Worm (Caenorhabditis elegans): ENCODE results near the gene C34E10.10.

Gene C34E10.10

DNA sequence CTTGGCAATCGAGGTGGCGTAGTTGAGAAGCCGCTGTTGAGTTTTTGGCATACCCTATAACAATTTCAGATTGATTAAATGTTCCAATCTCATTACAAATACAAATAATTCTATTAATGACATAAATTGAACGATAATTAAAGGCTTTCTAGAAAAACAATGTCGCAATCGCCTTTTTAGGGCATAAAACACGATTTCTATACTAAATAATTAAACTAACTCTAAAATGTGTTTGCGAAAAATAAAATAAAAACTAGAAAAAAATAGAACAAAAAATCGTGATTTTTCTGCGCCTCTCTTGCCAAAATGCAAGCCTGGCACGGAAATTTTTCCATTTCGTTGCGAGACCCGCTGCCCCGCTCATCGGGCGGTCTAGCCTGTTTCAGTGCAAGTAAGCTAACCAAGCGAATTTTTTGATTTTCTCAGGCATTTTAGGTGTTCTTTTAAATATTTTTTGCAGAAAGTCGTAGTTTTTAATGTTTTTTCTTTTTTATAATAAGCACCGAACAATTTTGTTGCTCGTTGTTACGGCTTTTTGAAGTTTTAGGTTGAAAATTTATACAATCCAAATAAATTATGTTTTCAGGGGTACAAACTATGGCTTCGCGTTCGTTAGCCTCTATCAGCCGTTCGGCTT lies at the start of gene C34E10.10, which contains the start of the genes C34E10.12 and atp-2:
TSS of gene C34E10.10 (minus strand) at position 54 of the 637 bp plus-strand sequence.
TSS of gene C34E10.12 (minus strand) at position 51 of the 637 bp plus-strand sequence.
TSS of gene atp-2 (plus strand) at position 587 of the 637 bp plus-strand sequence.
- no peak for TF ChIP-seq unc-62 (GFP tag; optimal IDR thresholded peaks at IDR 0.05)

DNA sequence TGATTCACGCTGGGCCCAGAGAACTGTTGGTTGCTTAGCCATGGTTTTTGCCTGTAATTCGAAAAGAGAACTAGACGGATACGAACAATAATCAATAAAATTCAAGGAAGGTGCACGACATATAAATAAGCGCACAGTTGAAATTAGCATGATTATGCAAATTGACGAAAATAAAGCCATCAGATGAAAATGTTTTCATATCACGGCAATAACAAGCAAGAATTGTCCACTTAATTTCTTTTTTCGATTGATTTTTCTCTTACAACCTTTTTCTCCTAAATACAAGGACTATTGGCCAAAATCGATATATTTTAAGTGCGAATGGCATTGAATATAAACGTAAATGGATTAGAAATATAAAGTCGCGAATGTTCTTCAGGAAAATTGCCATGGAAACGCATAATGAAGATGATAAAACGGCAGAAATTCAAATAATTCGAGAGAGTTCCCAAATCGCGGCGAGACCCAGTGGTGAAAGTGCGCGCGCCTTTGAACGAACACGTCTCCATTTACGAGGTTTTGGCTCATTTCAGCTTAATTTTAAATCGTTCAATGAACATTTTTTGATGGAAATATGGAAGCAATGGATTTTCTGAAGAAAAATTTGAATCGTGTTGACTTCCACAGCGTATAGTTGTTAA lies 47.2 kb upstream of the C34E10.10 start, which contains the start of the genes daf-41 and toc-1:
TSS of gene daf-41 (minus strand) at position 51 of the 641 bp plus-strand sequence.
TSS of gene toc-1 (plus strand) at position 537 of the 641 bp plus-strand sequence.
- TF ChIP-seq unc-62 (GFP tag; optimal IDR thresholded peaks at IDR 0.05), result no peak

DNA sequence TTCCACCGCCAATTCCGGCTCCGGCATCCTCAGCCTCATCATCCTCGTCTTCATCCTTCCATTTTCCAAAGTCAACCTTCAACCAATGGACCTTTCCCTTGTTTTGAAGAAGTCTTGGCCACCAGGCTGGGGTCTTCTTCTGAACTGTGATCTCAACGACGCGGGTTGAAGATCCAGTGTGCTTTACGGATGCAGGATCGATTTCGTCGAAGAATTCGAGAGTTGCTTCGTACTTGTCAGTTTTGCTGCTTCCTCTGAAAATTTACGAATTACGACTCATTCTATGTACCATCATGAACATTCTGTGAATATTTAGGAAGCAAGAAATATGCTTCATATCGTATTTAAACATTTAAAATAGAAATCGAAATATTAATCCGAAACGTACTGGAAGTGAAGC lies 46.6 kb upstream of the C34E10.10 start:
- no peak for TF ChIP-seq unc-62 (GFP tag; optimal IDR thresholded peaks at IDR 0.05)

DNA sequence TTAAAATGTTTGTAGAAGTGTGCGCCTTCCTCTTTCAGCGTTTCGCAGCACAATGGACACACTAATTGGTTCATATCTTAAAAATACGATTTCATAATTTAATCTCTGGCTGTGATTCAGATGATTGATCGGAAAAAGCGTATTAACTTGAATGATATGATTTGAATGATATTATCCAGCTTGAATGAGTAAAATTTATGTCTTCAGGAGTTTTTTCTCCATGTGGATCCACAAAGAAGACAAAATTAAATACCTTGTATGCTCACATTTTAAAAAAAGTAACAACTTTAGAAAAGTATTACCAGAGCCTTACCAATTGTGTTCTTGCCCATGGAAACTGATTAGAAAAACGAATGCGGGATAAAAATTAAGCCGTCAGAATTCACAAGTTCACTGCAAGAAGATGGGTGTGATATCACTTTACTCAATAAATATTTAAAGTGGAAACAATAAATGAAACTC lies 45.7 kb upstream of the C34E10.10 start, which contains the start of gene ztf-8:
TSS of gene ztf-8 (minus strand) at position 76 of the 462 bp plus-strand sequence.
- no peak for TF ChIP-seq unc-62 (GFP tag; optimal IDR thresholded peaks at IDR 0.05)

DNA sequence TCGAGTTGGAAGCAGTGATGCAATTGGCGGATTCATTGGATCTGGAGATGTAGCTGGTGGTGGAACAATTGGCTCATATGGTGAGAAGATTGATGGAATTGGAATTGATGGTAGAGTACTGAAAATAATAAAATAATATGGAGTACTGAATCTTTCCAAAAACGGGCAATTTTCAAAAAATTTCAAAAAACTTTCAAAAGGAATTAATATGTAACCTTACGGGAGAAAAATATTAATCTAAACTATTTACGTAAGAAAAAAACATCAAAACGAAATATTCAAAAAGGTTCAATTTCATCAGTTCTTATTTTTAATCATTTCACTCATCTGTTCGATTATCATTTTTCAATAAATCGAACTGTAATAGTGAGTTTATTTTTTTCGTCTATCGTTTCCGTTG lies 42.1 kb upstream of the C34E10.10 start, which contains the start of gene ZC395.4:
TSS of gene ZC395.4 (plus strand) at position 301 of the 400 bp plus-strand sequence.
- TF ChIP-seq unc-62 (GFP tag; optimal IDR thresholded peaks at IDR 0.05), result no peak

DNA sequence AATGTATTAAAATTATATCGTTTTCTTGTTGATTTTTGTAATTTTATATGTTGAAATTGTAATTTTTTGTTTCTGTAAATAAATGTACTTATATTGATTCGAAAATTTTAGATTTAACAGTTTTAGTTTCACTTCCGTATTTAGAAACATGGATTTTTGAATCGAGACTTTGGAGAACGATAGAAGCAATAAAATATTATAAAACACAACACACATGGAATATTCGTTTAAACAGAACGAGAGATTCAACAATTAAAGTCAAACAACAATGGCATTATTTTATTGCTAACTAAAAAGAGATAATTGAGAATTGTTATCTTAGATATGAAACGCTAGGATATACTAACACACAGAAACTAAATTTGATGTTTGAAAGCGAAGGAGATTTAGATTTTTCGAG lies 40.8 kb upstream of the C34E10.10 start:
- TF ChIP-seq unc-62 (GFP tag; optimal IDR thresholded peaks at IDR 0.05), result no peak

DNA sequence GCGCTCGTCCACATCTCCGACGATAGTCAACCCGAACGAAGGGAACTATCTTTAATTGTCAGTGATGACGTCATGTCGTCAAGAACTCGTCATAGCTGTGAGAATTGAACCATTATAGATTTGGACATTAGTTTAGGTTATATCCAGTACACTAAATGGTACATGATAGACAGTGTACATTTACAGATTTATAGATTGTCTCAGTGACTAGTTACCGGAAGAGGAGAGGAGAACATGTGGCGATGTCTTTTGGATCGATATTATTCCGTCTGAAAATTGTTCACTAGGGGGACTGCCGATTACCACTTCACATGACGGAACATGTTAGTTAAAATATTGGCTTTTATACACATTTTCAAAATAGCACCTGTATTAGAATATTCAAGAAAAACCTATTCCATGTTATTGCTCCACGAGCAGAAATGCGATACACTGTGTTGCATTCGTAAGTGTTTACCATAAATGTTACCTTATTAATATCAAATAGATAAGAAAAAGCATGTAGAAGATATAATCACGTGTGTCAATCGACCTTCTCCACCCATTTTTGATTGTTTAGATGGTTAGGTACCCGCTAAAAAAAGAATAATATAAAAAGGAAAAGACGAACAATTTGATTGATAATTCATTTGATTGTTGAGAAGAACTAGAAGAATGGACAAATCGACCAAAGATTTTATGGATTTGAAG lies 39.7 kb upstream of the C34E10.10 start, which contains the start of gene ZC395.5:
TSS of gene ZC395.5 (plus strand) at position 632 of the 690 bp plus-strand sequence.
- no peak for TF ChIP-seq unc-62 (GFP tag; optimal IDR thresholded peaks at IDR 0.05)

DNA sequence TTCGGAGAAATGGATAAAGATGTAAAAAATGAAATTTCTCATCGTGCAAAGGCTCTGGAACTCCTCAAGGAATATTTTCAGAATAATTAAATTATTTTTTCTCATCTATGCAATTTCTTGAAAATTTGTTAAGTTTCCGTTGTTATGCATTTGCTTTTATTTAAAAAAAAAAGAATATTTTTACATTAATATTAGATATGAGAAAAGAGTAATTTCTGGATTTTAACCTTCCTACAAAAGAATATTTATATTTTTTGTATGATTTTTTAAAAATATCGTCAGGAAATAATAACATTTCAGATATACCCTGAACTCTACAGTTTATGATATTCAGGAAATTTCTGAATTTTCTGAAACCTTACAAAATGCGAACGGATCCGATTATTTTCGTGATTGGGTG lies 37.1 kb upstream of the C34E10.10 start, which contains the start of gene gro-1:
TSS of gene gro-1 (plus strand) at position 301 of the 400 bp plus-strand sequence.
- no peak for TF ChIP-seq unc-62 (GFP tag; optimal IDR thresholded peaks at IDR 0.05)

DNA sequence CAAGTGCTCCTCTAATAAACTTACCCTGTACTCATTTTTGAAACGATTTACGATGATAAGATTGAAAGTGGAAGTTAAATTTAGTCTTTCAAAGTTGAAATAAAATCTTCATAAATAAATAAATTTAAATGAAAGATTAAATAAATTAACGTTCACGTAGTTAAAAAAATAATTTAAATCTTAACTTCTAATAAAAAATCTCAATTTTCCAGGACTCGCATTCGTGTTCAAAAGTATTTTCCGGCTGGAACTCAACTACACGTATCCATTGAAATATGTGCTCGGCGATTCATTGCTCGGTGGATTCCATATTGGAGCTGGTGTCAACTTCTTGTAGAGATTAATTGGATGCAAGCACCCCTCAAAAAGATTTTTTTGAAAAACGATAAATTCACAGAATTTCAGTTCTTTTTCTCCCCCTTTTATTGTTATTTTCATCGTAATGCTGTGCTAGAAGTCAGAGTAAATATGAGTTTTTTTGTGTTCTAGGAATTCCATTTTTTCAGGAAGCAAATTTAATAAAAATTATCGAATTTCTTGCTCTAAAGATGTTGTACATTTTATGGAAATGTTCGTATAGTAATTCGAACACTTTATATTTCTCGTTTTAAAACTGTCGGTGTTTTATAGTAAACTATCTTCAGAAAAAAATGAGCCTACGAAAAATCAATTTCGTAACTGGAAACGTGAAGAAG lies 35.8 kb upstream of the C34E10.10 start, which contains the start of the genes C34E10.9 and hap-1:
TSS of gene C34E10.9 (minus strand) at position 101 of the 695 bp plus-strand sequence.
TSS of gene hap-1 (plus strand) at position 645 of the 695 bp plus-strand sequence.
- TF ChIP-seq unc-62 (GFP tag; optimal IDR thresholded peaks at IDR 0.05), result no peak

DNA sequence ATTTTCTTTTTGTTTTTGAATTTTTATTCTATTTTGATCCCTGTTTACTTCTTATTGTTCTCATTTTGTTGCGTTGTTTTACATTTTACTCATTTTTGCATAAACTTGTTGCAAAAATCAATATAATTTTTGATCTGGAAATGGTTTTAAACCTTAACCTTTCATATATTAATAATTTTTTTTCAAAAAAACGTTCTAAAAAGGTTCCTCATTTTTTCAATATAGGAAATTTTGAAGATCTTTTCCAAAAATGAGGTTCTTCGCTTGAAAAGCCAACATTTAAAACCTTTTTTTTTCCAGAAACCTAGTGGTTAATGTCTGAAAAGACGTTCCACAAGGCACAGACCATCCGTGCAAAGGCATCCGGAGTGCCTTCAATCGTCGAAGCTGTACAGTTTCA lies 32.7 kb upstream of the C34E10.10 start, which contains the start of gene gop-3:
TSS of gene gop-3 (plus strand) at position 301 of the 400 bp plus-strand sequence.
- no peak for TF ChIP-seq unc-62 (GFP tag; optimal IDR thresholded peaks at IDR 0.05)

DNA sequence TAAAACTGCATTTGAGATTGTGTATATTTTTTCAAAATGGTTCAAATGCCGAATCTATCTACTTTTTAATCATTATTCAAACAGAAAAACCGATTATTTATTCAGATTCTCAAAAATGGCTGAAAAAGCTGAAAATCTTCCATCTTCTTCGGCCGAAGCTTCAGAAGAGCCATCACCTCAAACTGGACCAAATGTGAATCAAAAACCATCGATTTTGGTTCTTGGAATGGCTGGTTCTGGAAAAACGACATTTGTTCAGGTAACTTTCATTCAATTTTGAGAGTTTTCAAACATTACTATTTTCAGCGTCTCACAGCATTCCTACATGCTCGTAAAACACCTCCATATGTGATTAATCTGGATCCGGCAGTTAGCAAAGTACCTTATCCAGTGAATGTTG lies 31.2 kb upstream of the C34E10.10 start, which contains the start of gene gop-2:
TSS of gene gop-2 (plus strand) at position 106 of the 400 bp plus-strand sequence.
- TF ChIP-seq unc-62 (GFP tag; optimal IDR thresholded peaks at IDR 0.05), result no peak

DNA sequence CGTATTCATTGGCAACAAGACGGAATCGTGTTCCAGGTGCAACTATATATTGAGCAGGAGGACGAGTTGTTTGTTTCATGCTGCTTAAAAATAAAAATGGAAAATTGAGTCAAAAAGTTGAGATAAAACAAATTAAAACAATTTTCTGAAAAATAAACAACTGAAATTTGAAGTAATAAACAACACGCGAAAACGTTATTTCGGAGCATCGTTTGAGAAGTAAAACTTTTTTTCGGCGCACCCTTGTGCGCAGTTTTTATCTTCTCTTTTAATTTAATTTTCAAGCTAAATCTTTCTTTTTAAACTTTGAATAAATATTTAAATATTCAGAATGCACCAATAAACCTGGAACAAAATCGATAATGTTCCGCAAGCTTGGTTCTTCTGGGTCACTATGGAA lies 26.4 kb upstream of the C34E10.10 start, which contains the start of the genes sumv-1 and gop-1:
TSS of gene sumv-1 (minus strand) at position 80 of the 400 bp plus-strand sequence.
TSS of gene gop-1 (plus strand) at position 331 of the 400 bp plus-strand sequence.
- no peak for TF ChIP-seq unc-62 (GFP tag; optimal IDR thresholded peaks at IDR 0.05)

DNA sequence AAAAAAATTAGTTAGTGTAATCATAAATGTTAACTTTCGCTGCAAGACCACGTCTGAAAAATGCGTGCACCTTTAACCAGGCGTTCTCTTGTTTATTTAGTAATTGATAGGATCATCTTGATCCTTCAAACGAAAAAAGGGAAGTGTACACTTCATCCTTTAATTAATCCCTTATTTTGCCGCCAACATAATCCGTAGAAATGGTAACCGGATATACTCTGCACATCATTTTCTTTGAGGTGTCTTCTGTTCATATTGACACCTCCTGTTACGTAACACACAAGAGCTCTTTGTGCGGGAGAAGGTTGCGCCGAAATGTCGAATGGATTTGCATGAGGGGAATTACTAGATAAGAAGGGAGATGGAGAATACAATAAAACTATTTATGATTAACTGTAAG lies 21.0 kb upstream of the C34E10.10 start:
- TF ChIP-seq unc-62 (GFP tag; optimal IDR thresholded peaks at IDR 0.05), result no peak

DNA sequence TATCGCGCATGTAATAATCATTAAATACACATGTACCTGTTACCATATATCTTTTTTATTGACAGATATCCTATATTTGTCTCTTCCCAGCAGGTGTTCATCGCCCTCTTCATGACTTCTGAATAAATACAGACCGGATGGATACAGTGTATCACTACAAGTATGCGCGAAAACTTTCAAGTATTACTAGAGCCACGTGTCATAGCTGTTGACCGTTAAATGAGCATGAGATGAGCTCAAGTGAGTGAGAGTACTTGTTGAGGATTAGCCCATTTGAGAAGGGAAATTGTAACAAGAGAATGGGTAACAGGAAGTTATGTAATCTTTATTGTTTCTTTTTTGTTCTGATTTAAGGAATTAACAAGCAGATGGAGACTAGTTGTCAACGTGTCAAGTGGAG lies 17.4 kb upstream of the C34E10.10 start:
- no peak for TF ChIP-seq unc-62 (GFP tag; optimal IDR thresholded peaks at IDR 0.05)

DNA sequence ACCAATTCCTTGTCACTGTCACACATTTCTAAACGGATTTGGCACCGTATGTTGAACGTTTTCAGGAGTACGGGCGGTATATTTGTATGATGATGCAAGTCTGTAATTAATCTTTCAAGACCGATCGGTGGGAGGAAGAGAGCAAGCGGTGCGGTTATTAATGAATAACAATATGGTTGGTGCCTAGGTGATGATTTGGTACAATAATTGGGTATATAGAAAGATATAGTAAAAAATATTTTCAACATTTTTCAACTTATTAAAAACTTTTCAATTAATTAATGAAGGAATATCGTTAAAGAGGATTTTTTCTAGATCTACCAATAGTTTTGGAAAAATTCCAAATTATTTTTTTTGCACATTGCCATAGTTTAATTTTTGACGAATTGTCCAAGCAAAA lies 16.9 kb upstream of the C34E10.10 start, which contains the start of gene cnd-1:
TSS of gene cnd-1 (minus strand) at position 101 of the 400 bp plus-strand sequence.
- TF ChIP-seq unc-62 (GFP tag; optimal IDR thresholded peaks at IDR 0.05), result no peak

Data from whole organism, dauer.